Worm (Caenorhabditis elegans) whole organism, L2 larva: ENCODE results near the gene W05H9.2.

Experiments used
- dmd-4 ChIP-seq: sonication (generic microtip); optimal IDR thresholded peaks from 2 replicates; lab custom pipeline; 2017; ENCODE audit warnings: missing biosample characterization, missing genetic modification characterization
- elt-1 ChIP-seq: fragments of 150-350 bp; optimal IDR thresholded peaks from 2 replicates; lab custom pipeline; 2014; ENCODE audit warnings: missing biosample characterization, missing genetic modification characterization
- nhr-237 ChIP-seq: fragments of 150-350 bp; optimal IDR thresholded peaks from 2 replicates; lab custom pipeline; 2014; ENCODE audit warnings: missing biosample characterization, missing genetic modification characterization
- nhr-25 ChIP-seq: fragments of 150-350 bp; sonication (generic microtip); optimal IDR thresholded peaks from 3 replicates; lab custom pipeline; 2014; ENCODE audit warnings: missing biosample characterization, missing genetic modification characterization
- nhr-77 ChIP-seq: fragments of 150-350 bp; optimal IDR thresholded peaks from 2 replicates; lab custom pipeline; 2014; ENCODE audit warnings: missing biosample characterization, missing genetic modification characterization
- skn-1 ChIP-seq: sonication (generic microtip); optimal IDR thresholded peaks from 2 replicates; lab custom pipeline; 2017; ENCODE audit warnings: missing biosample characterization, missing genetic modification characterization
- snpc-4 ChIP-seq: fragments of 150-350 bp; optimal IDR thresholded peaks from 2 replicates; lab custom pipeline; 2014; ENCODE audit warnings: missing biosample characterization, missing genetic modification characterization
- ztf-11 ChIP-seq: sonication (generic microtip); optimal IDR thresholded peaks from 2 replicates; lab custom pipeline; 2017; ENCODE audit warnings: missing biosample characterization, missing genetic modification characterization
- ztf-4 ChIP-seq: fragments of 150-350 bp; optimal IDR thresholded peaks from 2 replicates; lab custom pipeline; 2014; ENCODE audit warnings: missing biosample characterization, missing genetic modification characterization

DNA sequence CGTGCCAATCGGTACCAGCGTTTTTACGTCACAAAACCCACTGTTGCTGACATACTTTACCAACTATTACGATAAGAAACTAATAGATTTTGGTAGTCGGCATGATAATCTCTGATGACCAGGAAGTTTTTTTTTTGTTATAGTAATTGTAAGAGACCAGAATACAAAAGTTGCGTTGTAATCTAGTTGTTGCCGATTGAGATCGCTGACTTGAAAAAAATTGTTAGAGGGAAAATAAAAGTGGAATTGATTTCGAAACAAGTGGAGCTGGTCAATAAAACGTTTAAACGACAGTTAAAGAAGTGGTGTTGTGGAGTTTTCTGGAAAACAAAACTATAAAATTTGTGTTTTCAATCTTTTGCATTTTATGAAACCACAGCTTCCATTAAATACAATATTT lies 9.9 kb upstream of the W05H9.2 start:
- TF ChIP-seq elt-1 (tag; lab: Kevin White, UChicago): no peak
- no peak for TF ChIP-seq snpc-4 (tag; lab: Kevin White, UChicago)
- TF ChIP-seq skn-1 (tag; lab: Kevin White, UChicago): no peak
- TF ChIP-seq nhr-77 (tag; lab: Kevin White, UChicago): no peak
- no peak for TF ChIP-seq ztf-4 (tag; lab: Kevin White, UChicago)
- no peak for TF ChIP-seq dmd-4 (tag; lab: Kevin White, UChicago)
- no peak for TF ChIP-seq ztf-11
- TF ChIP-seq nhr-25 (tag; lab: Kevin White, UChicago): no peak
- TF ChIP-seq nhr-237 (tag; lab: Kevin White, UChicago): no peak
